Worm (Caenorhabditis elegans) whole organism, late embryonic: ENCODE measurements around the gene otpl-1.

ENCODE experiments used
- F13H6.1 ChIP-seq: sonication (generic microtip); optimal IDR thresholded peaks from 2 replicates; lab custom pipeline; 2016; ENCODE audit warnings: missing genetic modification characterization, missing compliant biosample characterization
- ama-1 ChIP-seq: fragments of 150-350 bp; optimal IDR thresholded peaks from 2 replicates; lab custom pipeline; 2014
- ceh-22 ChIP-seq: sonication (generic microtip); optimal IDR thresholded peaks from 2 replicates; lab custom pipeline; 2017; ENCODE audit warnings: missing biosample characterization, missing genetic modification characterization
- hlh-30 ChIP-seq: sonication (generic microtip); optimal IDR thresholded peaks from 2 replicates; lab custom pipeline; 2017; ENCODE audit warnings: antibody characterized with exemption, missing genetic modification characterization, missing compliant biosample characterization; ENCODE audit not compliant: insufficient read depth
- lin-11 ChIP-seq: fragments of 200-800 bp; sonication (Bioruptor generic); optimal IDR thresholded peaks from 2 replicates; lab custom pipeline; 2018; ENCODE audit warnings: mild to moderate bottlenecking, missing genetic modification characterization, missing compliant biosample characterization
- nfya-1 ChIP-seq: sonication (generic microtip); optimal IDR thresholded peaks from 2 replicates; lab custom pipeline; 2017; ENCODE audit warnings: missing genetic modification characterization, mild to moderate bottlenecking, missing compliant biosample characterization, antibody characterized with exemption, moderate library complexity
- pha-2 ChIP-seq: sonication (generic microtip); optimal IDR thresholded peaks from 2 replicates; lab custom pipeline; 2017; ENCODE audit warnings: mild to moderate bottlenecking, missing genetic modification characterization, missing compliant biosample characterization
- pha-4 ChIP-seq: fragments of 150-350 bp; optimal IDR thresholded peaks from 2 replicates; lab custom pipeline; 2018; ENCODE audit warnings: missing biosample characterization, missing genetic modification reagents, missing genetic modification characterization
- rnt-1 ChIP-seq: sonication (generic microtip); optimal IDR thresholded peaks from 2 replicates; lab custom pipeline; 2016; ENCODE audit warnings: missing genetic modification characterization, missing compliant biosample characterization
- tbx-2 ChIP-seq: sonication (generic microtip); optimal IDR thresholded peaks from 2 replicates; lab custom pipeline; 2016; ENCODE audit warnings: missing genetic modification characterization, missing compliant biosample characterization
- ttx-3 ChIP-seq: sonication (generic microtip); optimal IDR thresholded peaks from 2 replicates; lab custom pipeline; 2016; ENCODE audit warnings: missing genetic modification reagents, missing genetic modification characterization, missing compliant biosample characterization

ce11 chrIV:3601846-3602245 lies 33.1 kb downstream of the otpl-1 start:
- TF ChIP-seq ama-1 (no peak), hlh-30 (no peak), nfya-1 (tag; lab: Kevin White, UChicago) (no peak), lin-11 (tag; lab: Kevin White, UChicago) (no peak), pha-2 (tag; lab: Kevin White, UChicago) (no peak), pha-4 (tag; lab: Kevin White, UChicago) (no peak), ceh-22 (tag; lab: Kevin White, UChicago) (no peak), F13H6.1 (tag; lab: Kevin White, UChicago) (no peak), tbx-2 (no peak), rnt-1 (no peak), ttx-3 (no peak)
